Worm (Caenorhabditis elegans) whole organism, young adult: ENCODE data around the gene Y41C4A.6.

Source experiments
- C17E4.6 ChIP-seq: fragments of 200-800 bp; sonication (Bioruptor generic); IDR thresholded peaks from 2 replicates; pipeline ENCODE4 v1.3.6; 2022; ENCODE audit warnings: missing genetic modification reagents, missing genetic modification characterization, missing compliant biosample characterization
- K11D2.4 ChIP-seq: fragments of 200-800 bp; sonication (Bioruptor generic); IDR thresholded peaks from 2 replicates; pipeline ENCODE4 v1.3.6; 2022; ENCODE audit warnings: missing genetic modification reagents, missing genetic modification characterization, missing compliant biosample characterization
- attf-3 ChIP-seq: fragments of 200-800 bp; sonication (Bioruptor generic); conservative IDR thresholded peaks from 2 replicates; pipeline ENCODE4 v1.3.6; 2022; ENCODE audit warnings: missing genetic modification reagents, missing genetic modification characterization, missing compliant biosample characterization
- attf-5 ChIP-seq: fragments of 200-800 bp; sonication (Bioruptor generic); optimal IDR thresholded peaks from 2 replicates; lab custom pipeline; 2018; ENCODE audit warnings: mild to moderate bottlenecking, missing genetic modification characterization, missing compliant biosample characterization
- ceh-40 ChIP-seq: fragments of 200-800 bp; sonication (Bioruptor generic); IDR thresholded peaks from 2 replicates; pipeline ENCODE4 v1.3.6; 2022; ENCODE audit warnings: missing genetic modification characterization, missing compliant biosample characterization
- dpff-1 ChIP-seq: sonication (generic microtip); optimal IDR thresholded peaks from 2 replicates; lab custom pipeline; 2017; ENCODE audit warnings: mild to moderate bottlenecking, missing genetic modification characterization, missing compliant biosample characterization
- madf-6 ChIP-seq: fragments of 200-800 bp; sonication (Bioruptor generic); IDR thresholded peaks from 2 replicates; pipeline ENCODE4 v1.3.6; 2022; ENCODE audit warnings: missing genetic modification reagents, missing genetic modification characterization, missing compliant biosample characterization
- snpc-1.1 ChIP-seq: sonication (generic microtip); optimal IDR thresholded peaks from 2 replicates; lab custom pipeline; 2017; ENCODE audit warnings: missing genetic modification characterization, mild to moderate bottlenecking, missing compliant biosample characterization, antibody characterized with exemption, moderate library complexity, missing genotype, missing genetic modification reagents; ENCODE audit not compliant: insufficient read depth
- ztf-22 ChIP-seq: fragments of 200-800 bp; sonication (Bioruptor generic); optimal IDR thresholded peaks from 2 replicates; lab custom pipeline; 2018; ENCODE audit warnings: mild to moderate bottlenecking, missing genetic modification characterization, moderate library complexity, missing compliant biosample characterization
- ztf-6 ChIP-seq: fragments of 200-800 bp; sonication (Bioruptor generic); IDR thresholded peaks from 2 replicates; pipeline ENCODE4 v1.3.6; 2022; ENCODE audit warnings: missing genetic modification reagents, missing genetic modification characterization, missing compliant biosample characterization

- TF ChIP-seq madf-6 (GFP tag; lab: Robert Waterston, UW) (no peak), K11D2.4 (GFP tag; lab: Robert Waterston, UW) (no peak), C17E4.6 (GFP tag; lab: Robert Waterston, UW) (no peak), dpff-1 (tag; lab: Kevin White, UChicago) (no peak), attf-5 (GFP tag; lab: Kevin White, UChicago) (no peak), ceh-40 (GFP tag; lab: Robert Waterston, UW) (no peak), ztf-6 (GFP tag; lab: Robert Waterston, UW) (no peak), ztf-22 (GFP tag; lab: Kevin White, UChicago) (no peak), attf-3 (no peak), snpc-1.1 (tag; lab: Kevin White, UChicago) (no peak)
These were observed 1.4 kb upstream of the Y41C4A.6 start, which contains the start of gene Y41C4A.22 for ce11 chrIII:11694975-11695374.
